Fruit fly (Drosophila melanogaster) whole organism, embryonic: ENCODE results near the gene CG7069.

Source experiments
- Atf-2 ChIP-seq: fragments of 200-800 bp; sonication (Bioruptor generic); optimal IDR thresholded peaks from 2 replicates; lab custom pipeline; 2016; ENCODE audit warnings: missing biosample characterization, missing genetic modification characterization
- B-H2 ChIP-seq: fragments of 200-800 bp; sonication (Bioruptor generic); optimal IDR thresholded peaks from 2 replicates; lab custom pipeline; 2018; ENCODE audit warnings: missing biosample characterization, mild to moderate bottlenecking, missing genetic modification characterization
- CG11247 ChIP-seq: fragments of 200-800 bp; sonication (Bioruptor generic); IDR thresholded peaks from 2 replicates; pipeline ENCODE4 v1.3.6; 2022; ENCODE audit warnings: missing biosample characterization, missing genetic modification characterization
- CG11456 ChIP-seq: fragments of 200-800 bp; sonication (Bioruptor generic); IDR thresholded peaks from 3 replicates; pipeline ENCODE4 v1.3.6; 2022; ENCODE audit warnings: missing biosample characterization, missing genetic modification characterization
- CG11696 ChIP-seq: fragments of 200-800 bp; sonication (Bioruptor generic); IDR thresholded peaks from 2 replicates; pipeline ENCODE4 v1.3.6; 2022; ENCODE audit warnings: missing biosample characterization, missing genetic modification characterization
- CG12071 ChIP-seq: fragments of 200-800 bp; sonication (Bioruptor generic); optimal IDR thresholded peaks from 3 replicates; lab custom pipeline; 2018; ENCODE audit warnings: missing biosample characterization, mild to moderate bottlenecking, missing genetic modification characterization
- CG12155 ChIP-seq: fragments of 200-800 bp; sonication (Bioruptor generic); optimal IDR thresholded peaks from 3 replicates; lab custom pipeline; 2016; ENCODE audit warnings: missing biosample characterization, missing genetic modification characterization
- CG12299 ChIP-seq: fragments of 200-800 bp; sonication (Bioruptor generic); optimal IDR thresholded peaks from 2 replicates; lab custom pipeline; 2018; ENCODE audit warnings: missing biosample characterization, mild to moderate bottlenecking, missing genetic modification characterization
- CG13296 ChIP-seq: fragments of 200-800 bp; sonication (Bioruptor generic); optimal IDR thresholded peaks from 3 replicates; lab custom pipeline; 2018; ENCODE audit warnings: missing biosample characterization, mild to moderate bottlenecking, missing genetic modification characterization
- CG13775 ChIP-seq: fragments of 200-800 bp; sonication (Bioruptor generic); optimal IDR thresholded peaks from 3 replicates; lab custom pipeline; 2017; ENCODE audit warnings: missing biosample characterization, mild to moderate bottlenecking, missing genetic modification characterization
- CG1529 ChIP-seq: fragments of 200-800 bp; sonication (Bioruptor generic); optimal IDR thresholded peaks from 3 replicates; lab custom pipeline; 2018; ENCODE audit warnings: missing biosample characterization, missing genetic modification characterization
- CG16813 ChIP-seq: fragments of 200-800 bp; sonication (Bioruptor generic); IDR thresholded peaks from 3 replicates; pipeline ENCODE4 v1.3.6; 2022; ENCODE audit warnings: missing biosample characterization, missing genetic modification characterization; ENCODE audit not compliant: partially characterized antibody
- CG16815 ChIP-seq: fragments of 200-800 bp; sonication (Bioruptor generic); optimal IDR thresholded peaks from 3 replicates; lab custom pipeline; 2017; ENCODE audit warnings: missing biosample characterization, mild to moderate bottlenecking, missing genetic modification characterization
- CG17385 ChIP-seq: fragments of 200-800 bp; sonication (Bioruptor generic); optimal IDR thresholded peaks from 3 replicates; lab custom pipeline; 2018; ENCODE audit warnings: missing biosample characterization, mild to moderate bottlenecking, missing genetic modification characterization
- CG17612 ChIP-seq: fragments of 200-800 bp; sonication (Bioruptor generic); IDR thresholded peaks from 2 replicates; pipeline ENCODE4 v1.3.6; 2022; ENCODE audit warnings: missing biosample characterization, missing genetic modification characterization
- CG17912 ChIP-seq: fragments of 200-800 bp; sonication (Bioruptor generic); optimal IDR thresholded peaks from 2 replicates; lab custom pipeline; 2018; ENCODE audit warnings: missing biosample characterization, mild to moderate bottlenecking, missing genetic modification characterization
- CG18476 ChIP-seq: fragments of 200-800 bp; sonication (Bioruptor generic); optimal IDR thresholded peaks from 2 replicates; lab custom pipeline; 2016; ENCODE audit warnings: missing biosample characterization, mild to moderate bottlenecking, missing genetic modification characterization
- CG2120 ChIP-seq: fragments of 200-800 bp; sonication (Bioruptor generic); optimal IDR thresholded peaks from 3 replicates; lab custom pipeline; 2016; ENCODE audit warnings: missing biosample characterization, missing genetic modification characterization
- CG2712 ChIP-seq: fragments of 200-800 bp; optimal IDR thresholded peaks from 3 replicates; lab custom pipeline; 2019; ENCODE audit warnings: missing biosample characterization, mild to moderate bottlenecking, missing genetic modification characterization, moderate library complexity
- CG32772 ChIP-seq: fragments of 200-800 bp; sonication (Bioruptor generic); IDR thresholded peaks from 2 replicates; pipeline ENCODE4 v1.3.6; 2022; ENCODE audit warnings: missing biosample characterization, missing genetic modification characterization
- CG3281 ChIP-seq: fragments of 200-800 bp; sonication (Bioruptor generic); optimal IDR thresholded peaks from 3 replicates; lab custom pipeline; 2017; ENCODE audit warnings: missing biosample characterization, mild to moderate bottlenecking, missing genetic modification characterization
- CG33557 ChIP-seq: fragments of 200-800 bp; sonication (Bioruptor generic); optimal IDR thresholded peaks from 2 replicates; lab custom pipeline; 2019; ENCODE audit warnings: missing biosample characterization, mild to moderate bottlenecking, missing genetic modification characterization, moderate library complexity
- CG3847 ChIP-seq: fragments of 200-800 bp; sonication (Bioruptor generic); IDR thresholded peaks from 2 replicates; pipeline ENCODE4 v1.3.6; 2022; ENCODE audit warnings: missing biosample characterization, missing genetic modification characterization
- CG3995 ChIP-seq: fragments of 200-800 bp; sonication (Bioruptor generic); optimal IDR thresholded peaks from 3 replicates; lab custom pipeline; 2016; ENCODE audit warnings: missing biosample characterization, missing genetic modification characterization
- CG4360 ChIP-seq: fragments of 200-800 bp; sonication (Bioruptor generic); IDR thresholded peaks from 2 replicates; pipeline ENCODE4 v1.3.6; 2022; ENCODE audit warnings: missing biosample characterization, missing genetic modification characterization
- CG4730 ChIP-seq: fragments of 200-800 bp; sonication (Bioruptor generic); IDR thresholded peaks from 2 replicates; pipeline ENCODE4 v1.3.6; 2022; ENCODE audit warnings: missing biosample characterization, missing genetic modification characterization
- CG6254 ChIP-seq: fragments of 200-800 bp; sonication (Bioruptor generic); optimal IDR thresholded peaks from 3 replicates; lab custom pipeline; 2017; ENCODE audit warnings: mild to moderate bottlenecking, missing biosample characterization, missing genetic modification reagents, missing genetic modification characterization
- CG6272 ChIP-seq: fragments of 200-800 bp; sonication (Bioruptor generic); IDR thresholded peaks from 2 replicates; pipeline ENCODE4 v1.3.6; 2022; ENCODE audit warnings: missing biosample characterization, missing genetic modification characterization
- Chrac-16 ChIP-seq: fragments of 200-800 bp; sonication (Bioruptor generic); optimal IDR thresholded peaks from 3 replicates; lab custom pipeline; 2016; ENCODE audit warnings: missing biosample characterization, missing genetic modification characterization
- Dp ChIP-seq: fragments of 200-800 bp; sonication (Bioruptor generic); optimal IDR thresholded peaks from 2 replicates; lab custom pipeline; 2018; ENCODE audit warnings: missing biosample characterization, mild to moderate bottlenecking, missing genetic modification characterization, moderate library complexity
- Fer2 ChIP-seq: fragments of 200-800 bp; sonication (Bioruptor generic); optimal IDR thresholded peaks from 2 replicates; lab custom pipeline; 2018; ENCODE audit warnings: missing biosample characterization, mild to moderate bottlenecking, missing genetic modification characterization, moderate library complexity
- HmgZ ChIP-seq: fragments of 200-800 bp; sonication (Bioruptor generic); optimal IDR thresholded peaks from 2 replicates; lab custom pipeline; 2018; ENCODE audit warnings: missing biosample characterization, mild to moderate bottlenecking, missing genetic modification characterization
- Hr3 ChIP-seq: fragments of 200-800 bp; sonication (Bioruptor generic); optimal IDR thresholded peaks from 3 replicates; lab custom pipeline; 2016; ENCODE audit warnings: missing biosample characterization, missing genetic modification characterization
- Kr ChIP-seq: fragments of 200-800 bp; sonication (Bioruptor generic); optimal IDR thresholded peaks from 2 replicates; lab custom pipeline; 2017; ENCODE audit warnings: missing biosample characterization, mild to moderate bottlenecking, missing genetic modification characterization
- Lpt ChIP-seq: fragments of >200 bp; optimal IDR thresholded peaks from 2 replicates; lab custom pipeline; 2018; ENCODE audit warnings: missing biosample characterization, missing genetic modification characterization
- Mad ChIP-seq: fragments of 200-800 bp; sonication (Bioruptor generic); optimal IDR thresholded peaks from 2 replicates; lab custom pipeline; 2016; ENCODE audit warnings: missing biosample characterization, missing genetic modification characterization
- Meics ChIP-seq: fragments of 200-800 bp; sonication (Bioruptor generic); optimal IDR thresholded peaks from 2 replicates; lab custom pipeline; 2017; ENCODE audit warnings: missing biosample characterization, mild to moderate bottlenecking, missing genetic modification characterization
- Mrtf ChIP-seq: fragments of 200-800 bp; sonication (Bioruptor generic); IDR thresholded peaks from 3 replicates; pipeline ENCODE4 v1.3.6; 2022; ENCODE audit warnings: missing biosample characterization, missing genetic modification characterization
- NC2α ChIP-seq: fragments of 200-800 bp; sonication (Bioruptor generic); optimal IDR thresholded peaks from 2 replicates; lab custom pipeline; 2016; ENCODE audit warnings: missing biosample characterization, missing genetic modification characterization
- Oaz ChIP-seq: fragments of 200-800 bp; sonication (Bioruptor generic); IDR thresholded peaks from 2 replicates; pipeline ENCODE4 v1.3.6; 2022; ENCODE audit warnings: missing biosample characterization, missing genetic modification characterization
- Rfx ChIP-seq: fragments of 200-800 bp; sonication (Bioruptor generic); IDR thresholded peaks from 2 replicates; pipeline ENCODE4 v1.3.6; 2022; ENCODE audit warnings: missing biosample characterization, missing genetic modification characterization
- Taf1 ChIP-seq: fragments of 200-800 bp; sonication (Bioruptor generic); IDR thresholded peaks from 2 replicates; pipeline ENCODE4 v1.3.6; 2022; ENCODE audit warnings: missing biosample characterization, missing genetic modification characterization
- ash1 ChIP-seq: fragments of 200-800 bp; sonication (Bioruptor generic); optimal IDR thresholded peaks from 2 replicates; lab custom pipeline; 2018; ENCODE audit warnings: missing biosample characterization, mild to moderate bottlenecking, missing genetic modification characterization
- chif ChIP-seq, 2 experiments: fragments of 200-800 bp; sonication (Bioruptor generic); optimal IDR thresholded peaks; 3 replicates each; lab custom pipeline; 2016; ENCODE audit warnings: missing biosample characterization in 2 of 2, missing genetic modification characterization in 2 of 2
- chinmo ChIP-seq: fragments of 200-800 bp; sonication (Bioruptor generic); IDR thresholded peaks from 4 replicates; pipeline ENCODE4 v1.3.6; 2022; ENCODE audit warnings: missing biosample characterization, missing genetic modification characterization; ENCODE audit not compliant: partially characterized antibody
- corto ChIP-seq: fragments of 200-800 bp; sonication (Bioruptor generic); optimal IDR thresholded peaks from 2 replicates; lab custom pipeline; 2016; ENCODE audit warnings: missing biosample characterization, mild to moderate bottlenecking, missing genetic modification characterization, moderate library complexity
- dati ChIP-seq: fragments of 200-800 bp; sonication (Bioruptor generic); IDR thresholded peaks from 2 replicates; pipeline ENCODE4 v1.3.6; 2022; ENCODE audit warnings: missing biosample characterization, missing genetic modification characterization
- ems ChIP-seq: fragments of 200-800 bp; sonication (Bioruptor generic); optimal IDR thresholded peaks from 3 replicates; lab custom pipeline; 2016; ENCODE audit warnings: missing biosample characterization, missing genetic modification characterization
- fd96Cb ChIP-seq: fragments of 200-800 bp; sonication (Bioruptor generic); optimal IDR thresholded peaks from 2 replicates; lab custom pipeline; 2018; ENCODE audit warnings: missing biosample characterization, mild to moderate bottlenecking, missing genetic modification characterization, moderate library complexity
- gsb ChIP-seq: fragments of 200-800 bp; sonication (Bioruptor generic); IDR thresholded peaks from 2 replicates; pipeline ENCODE4 v1.3.6; 2022; ENCODE audit warnings: missing biosample characterization, missing genetic modification characterization
- lola ChIP-seq, 3 experiments: fragments of >200 bp in 2 of 3; fragments of 200-800 bp in 1 of 3; sonication (Bioruptor generic) in 1 of 3; optimal IDR thresholded peaks; 2 replicates each; lab custom pipeline; 2017 to 2019; ENCODE audit warnings: missing biosample characterization in 3 of 3, missing genetic modification characterization in 3 of 3, mild to moderate bottlenecking in 1 of 3, moderate library complexity in 1 of 3
- ranshi ChIP-seq: fragments of 200-800 bp; sonication (Bioruptor generic); IDR thresholded peaks from 2 replicates; pipeline ENCODE4 v1.3.6; 2022; ENCODE audit warnings: missing biosample characterization, missing genetic modification characterization
- sd ChIP-seq: fragments of 200-800 bp; sonication (Bioruptor generic); optimal IDR thresholded peaks from 3 replicates; lab custom pipeline; 2018; ENCODE audit warnings: missing biosample characterization, mild to moderate bottlenecking, missing genetic modification characterization, moderate library complexity

Gene CG7069

DNA sequence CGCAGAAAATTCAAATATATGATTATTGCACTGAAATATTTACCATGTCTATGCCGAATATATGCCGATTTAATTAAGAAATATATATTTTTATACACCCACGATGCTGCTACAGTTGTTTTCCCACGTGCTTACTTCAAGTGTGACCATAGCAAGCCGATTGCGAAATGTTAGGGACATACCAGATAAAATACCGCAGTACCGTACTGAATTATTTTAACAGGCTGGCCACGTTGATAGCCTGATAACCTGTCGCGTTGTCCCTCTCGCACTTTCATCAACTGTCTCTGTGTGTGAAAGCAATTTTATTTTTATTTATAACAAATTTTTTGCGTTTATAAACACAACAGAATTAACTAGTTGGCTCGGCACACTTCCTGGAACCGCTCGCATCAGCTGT, 48.3 kb downstream of the CG7069 start, which contains the start of the genes Nop56 and mats (continued):
- TF ChIP-seq CG18476 (GFP tag; lab: Kevin White, UChicago) (no peak), CG12071 (GFP tag; lab: Kevin White, UChicago) (no peak), Rfx (GFP tag; lab: Robert Waterston, UW) (no peak), lola (GFP tag; optimal IDR thresholded peaks at IDR 0.05; lab: Kevin White, UChicago) (no peak), CG11456 (GFP tag; lab: Robert Waterston, UW) (no peak), B-H2 (GFP tag; lab: Kevin White, UChicago) (peak; percentile 63), CG1529 (GFP tag; lab: Kevin White, UChicago) (no peak), CG6272 (no peak), Fer2 (tag; lab: Kevin White, UChicago) (no peak), CG11247 (GFP tag; lab: Robert Waterston, UW) (no peak), Hr3 (no peak), HmgZ (tag; lab: Kevin White, UChicago) (peak; percentile 45), CG11696 (GFP tag; lab: Robert Waterston, UW) (no peak), Kr (GFP tag; lab: Kevin White, UChicago) (no peak), fd96Cb (tag; lab: Kevin White, UChicago) (no peak), CG2120 (GFP tag; lab: Kevin White, UChicago) (no peak), gsb (GFP tag; lab: Robert Waterston, UW) (no peak), CG4360 (GFP tag; lab: Robert Waterston, UW) (no peak), Meics (GFP tag; lab: Kevin White, UChicago) (no peak), CG17385 (peak; percentile 2), sd (tag; lab: Kevin White, UChicago) (peak; percentile 79), CG16813 (GFP tag; lab: Robert Waterston, UW) (no peak), ems (GFP tag; lab: Kevin White, UChicago) (peak; percentile 26), dati (GFP tag; lab: Robert Waterston, UW) (no peak), Dp (peak; percentile 31), CG13775 (GFP tag; lab: Kevin White, UChicago) (no peak), Atf-2 (GFP tag; lab: Kevin White, UChicago) (no peak), ranshi (no peak), CG6254 (GFP tag; lab: Kevin White, UChicago) (no peak), chif (GFP tag; optimal IDR thresholded peaks at IDR 0.05; lab: Kevin White, UChicago) (no peak), Taf1 (GFP tag; lab: Robert Waterston, UW) (no peak), Lpt (no peak), NC2α (GFP tag; lab: Kevin White, UChicago) (no peak)

DNA sequence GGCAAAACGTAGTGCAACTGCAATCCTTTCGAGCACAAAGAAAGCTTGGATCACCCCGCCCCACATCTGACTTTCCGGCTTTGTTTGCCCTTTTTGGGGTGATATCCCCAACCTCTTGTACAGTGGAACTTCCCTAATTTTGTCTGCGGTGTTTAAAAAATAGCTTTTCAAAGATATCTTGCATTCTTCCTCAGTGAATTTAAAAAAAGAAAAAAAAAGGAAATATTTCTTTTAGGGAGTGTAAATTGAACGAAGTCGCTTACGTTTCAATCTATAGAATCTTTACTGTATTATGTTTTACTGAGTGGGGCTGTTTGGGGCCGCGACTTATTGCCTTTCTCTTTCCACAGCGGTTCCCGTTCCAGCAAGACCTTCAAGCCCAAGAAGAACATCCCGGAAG, 49.0 kb downstream of the CG7069 start:
- no peak for TF ChIP-seq CG3995 (GFP tag; lab: Kevin White, UChicago)
- peak; percentile 37 for TF ChIP-seq Chrac-16
- TF ChIP-seq CG4730, result peak; percentile 48
- TF ChIP-seq ash1, result no peak
- no peak for TF ChIP-seq CG17912 (GFP tag; lab: Kevin White, UChicago)
- peak; percentile 84 for TF ChIP-seq Mrtf (GFP tag; lab: Robert Waterston, UW)
- TF ChIP-seq CG32772 (GFP tag; lab: Robert Waterston, UW), result peak; percentile 79
- TF ChIP-seq CG12155 (GFP tag; lab: Kevin White, UChicago), result peak; percentile 61
- peak; percentile 4 for TF ChIP-seq CG12299 (tag; lab: Kevin White, UChicago)
- no peak for TF ChIP-seq Mad (GFP tag; lab: Kevin White, UChicago)
- peak; percentile 66 for TF ChIP-seq CG3847
- TF ChIP-seq CG2712 (tag; lab: Kevin White, UChicago), result peak; percentile 69
- TF ChIP-seq corto, result peak; percentile 45
- peak; percentile 63 for TF ChIP-seq CG13296
- peak; percentile 32 for TF ChIP-seq CG33557 (GFP tag; lab: Kevin White, UChicago)
- TF ChIP-seq CG3281 (GFP tag; lab: Kevin White, UChicago), result peak; percentile 48
- TF ChIP-seq Oaz (GFP tag; lab: Robert Waterston, UW), result peak; percentile 35; the same call in 1 of the 2 replicates
- TF ChIP-seq CG16815, result peak; percentile 40
- no peak for TF ChIP-seq CG17612
- TF ChIP-seq chinmo (GFP tag; lab: Robert Waterston, UW), result no peak
